Worm (Caenorhabditis elegans) whole organism, L4 larva: ENCODE results near the gene srh-286.

Experiments used
- daf-19 ChIP-seq: fragments of 200-800 bp; sonication (Bioruptor generic); conservative IDR thresholded peaks from 2 replicates; pipeline ENCODE4 v1.3.6; 2022; ENCODE audit warnings: missing genetic modification characterization, missing compliant biosample characterization
- dpl-1 ChIP-seq: fragments of 150-350 bp; optimal IDR thresholded peaks from 2 replicates; lab custom pipeline; 2014; ENCODE audit warnings: missing biosample characterization, missing genetic modification reagents, missing genetic modification characterization
- egl-27 ChIP-seq: sonication (generic microtip); optimal IDR thresholded peaks from 3 replicates; lab custom pipeline; 2017; ENCODE audit warnings: missing biosample characterization, missing genetic modification reagents, missing genetic modification characterization
- lim-7 ChIP-seq: fragments of 200-800 bp; sonication (Bioruptor generic); IDR thresholded peaks from 2 replicates; pipeline ENCODE4 v1.3.6; 2022; ENCODE audit warnings: missing genetic modification characterization, missing compliant biosample characterization
- mep-1 ChIP-seq: fragments of 150-350 bp; sonication (generic microtip); optimal IDR thresholded peaks from 3 replicates; lab custom pipeline; 2014; ENCODE audit warnings: missing biosample characterization, missing genetic modification characterization
- nhr-10 ChIP-seq: fragments of 150-350 bp; optimal IDR thresholded peaks from 2 replicates; lab custom pipeline; 2014; ENCODE audit warnings: missing biosample characterization, missing genetic modification characterization
- nhr-48 ChIP-seq: sonication (generic microtip); optimal IDR thresholded peaks from 2 replicates; lab custom pipeline; 2016; ENCODE audit warnings: mild to moderate bottlenecking, missing genetic modification characterization, missing compliant biosample characterization
- nhr-76 ChIP-seq: fragments of 150-350 bp; optimal IDR thresholded peaks from 2 replicates; lab custom pipeline; 2014; ENCODE audit warnings: missing biosample characterization, missing genetic modification characterization
- nhr-77 ChIP-seq: fragments of 150-350 bp; optimal IDR thresholded peaks from 2 replicates; lab custom pipeline; 2014; ENCODE audit warnings: missing biosample characterization, missing genetic modification characterization
- pha-4 ChIP-seq, 2 experiments: fragments of 150-350 bp in 1 of 2; fragments of 200-800 bp in 1 of 2; sonication (Bioruptor generic) in 1 of 2; IDR thresholded peaks in 1 of 2; optimal IDR thresholded peaks in 1 of 2; 2 replicates each; pipeline versions ENCODE4 v1.3.6 to Lab custom; 2014 to 2022; ENCODE audit warnings: missing genetic modification characterization in 2 of 2, missing genetic modification reagents in 2 of 2, missing biosample characterization in 1 of 2, missing compliant biosample characterization in 1 of 2
- skn-1 ChIP-seq: fragments of 150-350 bp; optimal IDR thresholded peaks from 2 replicates; lab custom pipeline; 2014; ENCODE audit warnings: missing biosample characterization, missing genetic modification characterization
- unc-39 ChIP-seq: sonication (generic microtip); optimal IDR thresholded peaks from 2 replicates; lab custom pipeline; 2017; ENCODE audit warnings: missing biosample characterization, missing genetic modification characterization
- vab-7 ChIP-seq: fragments of 200-800 bp; sonication (Bioruptor generic); IDR thresholded peaks from 2 replicates; pipeline ENCODE4 v1.3.6; 2022; ENCODE audit warnings: missing genetic modification reagents, missing genetic modification characterization, missing compliant biosample characterization
- ztf-7 ChIP-seq: fragments of 150-350 bp; optimal IDR thresholded peaks from 2 replicates; lab custom pipeline; 2014; ENCODE audit warnings: missing biosample characterization, missing genetic modification characterization

DNA sequence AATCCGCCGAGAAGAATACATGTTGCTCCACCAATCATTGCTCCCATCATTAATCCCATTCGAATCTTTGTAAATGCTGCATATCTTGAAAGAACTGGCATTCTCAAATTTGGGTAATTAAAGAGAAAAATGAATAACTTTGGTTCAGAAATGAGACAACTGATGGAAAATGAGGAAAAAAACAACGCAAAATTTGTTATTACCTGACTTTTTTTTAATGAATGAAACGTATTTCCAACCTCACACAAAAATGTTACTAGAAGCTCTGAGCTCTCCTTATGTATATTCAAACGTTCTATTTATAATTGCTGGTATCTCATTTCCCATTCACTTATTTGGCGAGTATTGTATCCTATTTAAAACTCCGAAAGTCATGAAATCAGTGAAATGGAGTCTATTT, 41.5 kb downstream of the srh-286 start, which contains the start of the genes Y94A7B.11 and srh-292:
- TF ChIP-seq skn-1 (tag; lab: Kevin White, UChicago) (no peak), unc-39 (tag; lab: Kevin White, UChicago) (no peak), lim-7 (GFP tag; lab: Robert Waterston, UW) (no peak), vab-7 (GFP tag; lab: Robert Waterston, UW) (no peak), nhr-77 (no peak), nhr-48 (tag; lab: Kevin White, UChicago) (no peak), nhr-76 (tag; lab: Kevin White, UChicago) (no peak), egl-27 (tag; lab: Kevin White, UChicago) (no peak), nhr-10 (tag; lab: Kevin White, UChicago) (no peak), pha-4 (GFP tag; IDR thresholded peaks at IDR 0.05; lab: Robert Waterston, UW) (no peak), pha-4 (tag; optimal IDR thresholded peaks at IDR 0.05; lab: Kevin White, UChicago) (no peak), mep-1 (tag; lab: Kevin White, UChicago) (no peak), dpl-1 (GFP tag; lab: Kevin White, UChicago) (no peak), daf-19 (no peak), ztf-7 (tag; lab: Kevin White, UChicago) (no peak)
